Fruit fly (Drosophila melanogaster) whole organism, embryonic: ENCODE results near the gene CG42592.
A peak's percentile ranks its signal among the peaks of the same experiment; 100 is the strongest.

Source experiments
- ATbp ChIP-seq: fragments of 200-800 bp; sonication (Bioruptor generic); optimal IDR thresholded peaks from 2 replicates; lab custom pipeline; 2017; ENCODE audit warnings: missing biosample characterization, mild to moderate bottlenecking, missing genetic modification characterization, missing genetic modification reagents
- Bteb2 ChIP-seq: fragments of 200-800 bp; sonication (Bioruptor generic); optimal IDR thresholded peaks from 2 replicates; lab custom pipeline; 2016; ENCODE audit warnings: missing biosample characterization, missing genetic modification characterization
- C15 ChIP-seq: fragments of 200-800 bp; sonication (Bioruptor generic); IDR thresholded peaks from 3 replicates; pipeline ENCODE4 v1.3.6; 2022; ENCODE audit warnings: missing biosample characterization, missing genetic modification characterization
- CG10366 ChIP-seq: fragments of 200-800 bp; sonication (Bioruptor generic); IDR thresholded peaks from 2 replicates; pipeline ENCODE4 v1.3.6; 2022; ENCODE audit warnings: missing biosample characterization, missing genetic modification characterization
- CG10959 ChIP-seq: fragments of 200-800 bp; sonication (Bioruptor generic); IDR thresholded peaks from 2 replicates; pipeline ENCODE4 v1.3.6; 2022; ENCODE audit warnings: missing biosample characterization, missing genetic modification characterization
- CG10979 ChIP-seq: fragments of 200-800 bp; sonication (Bioruptor generic); optimal IDR thresholded peaks from 2 replicates; lab custom pipeline; 2018; ENCODE audit warnings: missing biosample characterization, mild to moderate bottlenecking, missing genetic modification characterization, moderate library complexity
- CG12104 ChIP-seq: fragments of 200-800 bp; sonication (Bioruptor generic); optimal IDR thresholded peaks from 3 replicates; lab custom pipeline; 2016; ENCODE audit warnings: missing biosample characterization, missing genetic modification characterization
- CG12155 ChIP-seq: fragments of 200-800 bp; sonication (Bioruptor generic); optimal IDR thresholded peaks from 3 replicates; lab custom pipeline; 2016; ENCODE audit warnings: missing biosample characterization, missing genetic modification characterization
- CG13296 ChIP-seq: fragments of 200-800 bp; sonication (Bioruptor generic); optimal IDR thresholded peaks from 3 replicates; lab custom pipeline; 2018; ENCODE audit warnings: missing biosample characterization, mild to moderate bottlenecking, missing genetic modification characterization
- CG15011 ChIP-seq: fragments of 200-800 bp; sonication (Bioruptor generic); optimal IDR thresholded peaks from 3 replicates; lab custom pipeline; 2018; ENCODE audit warnings: missing biosample characterization, mild to moderate bottlenecking, missing genetic modification characterization
- CG15073 ChIP-seq: fragments of 200-800 bp; sonication (Bioruptor generic); optimal IDR thresholded peaks from 2 replicates; lab custom pipeline; 2016; ENCODE audit warnings: missing biosample characterization, missing genetic modification characterization
- CG1529 ChIP-seq: fragments of 200-800 bp; sonication (Bioruptor generic); optimal IDR thresholded peaks from 3 replicates; lab custom pipeline; 2018; ENCODE audit warnings: missing biosample characterization, missing genetic modification characterization
- CG15696 ChIP-seq: fragments of 200-800 bp; sonication (Bioruptor generic); optimal IDR thresholded peaks from 2 replicates; lab custom pipeline; 2019; ENCODE audit warnings: missing biosample characterization, mild to moderate bottlenecking, missing genetic modification characterization, moderate library complexity
- CG18599 ChIP-seq: fragments of 200-800 bp; sonication (Bioruptor generic); optimal IDR thresholded peaks from 3 replicates; lab custom pipeline; 2017; ENCODE audit warnings: missing biosample characterization, missing genetic modification characterization, mild to moderate bottlenecking, moderate library complexity, missing genetic modification reagents
- CG2889 ChIP-seq: fragments of 200-800 bp; sonication (Bioruptor generic); IDR thresholded peaks from 3 replicates; pipeline ENCODE4 v1.3.6; 2022; ENCODE audit warnings: missing biosample characterization, missing genetic modification characterization
- CG31224 ChIP-seq: fragments of 200-800 bp; sonication (Bioruptor generic); IDR thresholded peaks from 2 replicates; pipeline ENCODE4 v1.3.6; 2022; ENCODE audit warnings: missing biosample characterization, missing genetic modification characterization
- CG33213 ChIP-seq: fragments of 200-800 bp; sonication (Bioruptor generic); optimal IDR thresholded peaks from 3 replicates; lab custom pipeline; 2016; ENCODE audit warnings: missing biosample characterization, missing genetic modification characterization
- CG34224 ChIP-seq: fragments of 200-800 bp; sonication (Bioruptor generic); IDR thresholded peaks from 3 replicates; pipeline ENCODE4 v1.3.6; 2022; ENCODE audit warnings: missing biosample characterization, missing genetic modification characterization; ENCODE audit not compliant: partially characterized antibody
- CG34422 ChIP-seq: fragments of 200-800 bp; sonication (Bioruptor generic); IDR thresholded peaks from 3 replicates; pipeline ENCODE4 v1.3.6; 2022; ENCODE audit warnings: missing biosample characterization, missing genetic modification characterization
- CG4404 ChIP-seq: fragments of 200-800 bp; sonication (Bioruptor generic); IDR thresholded peaks from 2 replicates; pipeline ENCODE4 v1.3.6; 2022; ENCODE audit warnings: missing biosample characterization, missing genetic modification characterization
- CG7556 ChIP-seq: fragments of 200-800 bp; sonication (Bioruptor generic); optimal IDR thresholded peaks from 2 replicates; lab custom pipeline; 2017; ENCODE audit warnings: missing biosample characterization, mild to moderate bottlenecking, missing genetic modification characterization
- CG8359 ChIP-seq: fragments of 200-800 bp; sonication (Bioruptor generic); optimal IDR thresholded peaks from 2 replicates; lab custom pipeline; 2017; ENCODE audit warnings: missing biosample characterization, mild to moderate bottlenecking, missing genetic modification characterization, borderline replicate concordance
- CkIIα-i1 ChIP-seq: fragments of 200-800 bp; sonication (Bioruptor generic); IDR thresholded peaks from 2 replicates; pipeline ENCODE4 v1.3.6; 2022; ENCODE audit warnings: missing biosample characterization, missing genetic modification characterization
- Dip2 ChIP-seq: fragments of 200-800 bp; sonication (Bioruptor generic); IDR thresholded peaks from 2 replicates; pipeline ENCODE4 v1.3.6; 2022; ENCODE audit warnings: missing biosample characterization, missing genetic modification characterization
- Fer2 ChIP-seq: fragments of 200-800 bp; sonication (Bioruptor generic); optimal IDR thresholded peaks from 2 replicates; lab custom pipeline; 2018; ENCODE audit warnings: missing biosample characterization, mild to moderate bottlenecking, missing genetic modification characterization, moderate library complexity
- Gsc ChIP-seq: fragments of 200-800 bp; sonication (Bioruptor generic); IDR thresholded peaks from 2 replicates; pipeline ENCODE4 v1.3.6; 2022; ENCODE audit warnings: missing biosample characterization, missing genetic modification characterization
- Hr51 ChIP-seq, 2 experiments: fragments of 200-800 bp; sonication (Bioruptor generic); optimal IDR thresholded peaks; 2 replicates in 1 of 2; 3 replicates in 1 of 2; lab custom pipeline; 2016 to 2018; ENCODE audit warnings: missing biosample characterization in 2 of 2, missing genetic modification characterization in 2 of 2, mild to moderate bottlenecking in 1 of 2, moderate library complexity in 1 of 2
- MTF-1 ChIP-seq: fragments of 200-800 bp; sonication (Bioruptor generic); optimal IDR thresholded peaks from 2 replicates; lab custom pipeline; 2018; ENCODE audit warnings: missing biosample characterization, mild to moderate bottlenecking, missing genetic modification characterization, borderline replicate concordance
- Spps ChIP-seq: fragments of 200-800 bp; sonication (Bioruptor generic); optimal IDR thresholded peaks from 2 replicates; lab custom pipeline; 2018; ENCODE audit warnings: missing biosample characterization, mild to moderate bottlenecking, missing genetic modification characterization
- Ssrp ChIP-seq: fragments of 200-800 bp; sonication (Bioruptor generic); optimal IDR thresholded peaks from 2 replicates; lab custom pipeline; 2018; ENCODE audit warnings: missing biosample characterization, mild to moderate bottlenecking, missing genetic modification characterization, moderate library complexity
- ara ChIP-seq: fragments of 200-800 bp; sonication (Bioruptor generic); IDR thresholded peaks from 2 replicates; pipeline ENCODE4 v1.3.6; 2022; ENCODE audit warnings: missing biosample characterization, missing genetic modification characterization
- bab2 ChIP-seq: fragments of 200-800 bp; sonication (Bioruptor generic); optimal IDR thresholded peaks from 2 replicates; lab custom pipeline; 2016; ENCODE audit warnings: missing biosample characterization, missing genetic modification characterization
- br ChIP-seq: fragments of >200 bp; optimal IDR thresholded peaks from 2 replicates; lab custom pipeline; 2017
- cwo ChIP-seq: fragments of 200-800 bp; sonication (Bioruptor generic); optimal IDR thresholded peaks from 3 replicates; lab custom pipeline; 2017; ENCODE audit warnings: missing biosample characterization, missing genetic modification characterization, mild to moderate bottlenecking, moderate library complexity, missing genetic modification reagents
- dm ChIP-seq: fragments of 200-800 bp; sonication (Bioruptor generic); optimal IDR thresholded peaks from 3 replicates; lab custom pipeline; 2016; ENCODE audit warnings: missing biosample characterization, missing genetic modification characterization
- dysf ChIP-seq: fragments of 200-800 bp; sonication (Bioruptor generic); IDR thresholded peaks from 3 replicates; pipeline ENCODE4 v1.3.6; 2022; ENCODE audit warnings: missing biosample characterization, missing genetic modification characterization
- en ChIP-seq: fragments of 200-800 bp; sonication (Bioruptor generic); optimal IDR thresholded peaks from 2 replicates; lab custom pipeline; 2016; ENCODE audit warnings: missing biosample characterization, missing genetic modification characterization
- esg ChIP-seq: fragments of 200-800 bp; sonication (Bioruptor generic); conservative IDR thresholded peaks from 2 replicates; pipeline ENCODE4 v1.3.6; 2022; ENCODE audit warnings: missing biosample characterization, missing genetic modification characterization
- eyg ChIP-seq: fragments of 200-800 bp; sonication (Bioruptor generic); optimal IDR thresholded peaks from 3 replicates; lab custom pipeline; 2016; ENCODE audit warnings: missing biosample characterization, missing genetic modification characterization
- mirr ChIP-seq: fragments of 200-800 bp; sonication (Bioruptor generic); optimal IDR thresholded peaks from 3 replicates; lab custom pipeline; 2018; ENCODE audit warnings: missing biosample characterization, mild to moderate bottlenecking, missing genetic modification characterization
- odd ChIP-seq: fragments of 200-800 bp; sonication (Bioruptor generic); optimal IDR thresholded peaks from 2 replicates; lab custom pipeline; 2017; ENCODE audit warnings: missing biosample characterization, mild to moderate bottlenecking, missing genetic modification characterization
- repo ChIP-seq: fragments of 200-800 bp; sonication (Bioruptor generic); optimal IDR thresholded peaks from 2 replicates; lab custom pipeline; 2016; ENCODE audit warnings: missing biosample characterization, missing genetic modification characterization
- row ChIP-seq: fragments of 200-800 bp; sonication (Bioruptor generic); IDR thresholded peaks from 3 replicates; pipeline ENCODE4 v1.3.6; 2022; ENCODE audit warnings: missing biosample characterization, missing genetic modification characterization
- schlank ChIP-seq: fragments of 200-800 bp; sonication (Bioruptor generic); optimal IDR thresholded peaks from 2 replicates; lab custom pipeline; 2018; ENCODE audit warnings: missing biosample characterization, mild to moderate bottlenecking, missing genetic modification characterization
- sens ChIP-seq: fragments of 200-800 bp; sonication (Bioruptor generic); peaks from one replicate; lab custom pipeline; 2016; ENCODE audit warnings: missing biosample characterization, missing genetic modification characterization
- sens-2 ChIP-seq: fragments of 200-800 bp; sonication (Bioruptor generic); IDR thresholded peaks from 2 replicates; pipeline ENCODE4 v1.3.6; 2022; ENCODE audit warnings: missing biosample characterization, missing genetic modification characterization
- sob ChIP-seq: fragments of 200-800 bp; sonication (Bioruptor generic); IDR thresholded peaks from 2 replicates; pipeline ENCODE4 v1.3.6; 2022; ENCODE audit warnings: missing biosample characterization, missing genetic modification characterization
- sr ChIP-seq: fragments of 200-800 bp; sonication (Bioruptor generic); IDR thresholded peaks from 3 replicates; pipeline ENCODE4 v1.3.6; 2022; ENCODE audit warnings: missing biosample characterization, missing genetic modification characterization
- tio ChIP-seq: fragments of 200-800 bp; sonication (Bioruptor generic); optimal IDR thresholded peaks from 2 replicates; lab custom pipeline; 2017; ENCODE audit warnings: missing biosample characterization, missing genetic modification characterization, inconsistent platforms
- zf30C ChIP-seq: fragments of 200-800 bp; sonication (Bioruptor generic); optimal IDR thresholded peaks from 3 replicates; lab custom pipeline; 2018; ENCODE audit warnings: missing biosample characterization, mild to moderate bottlenecking, missing genetic modification characterization

Gene CG42592

DNA sequence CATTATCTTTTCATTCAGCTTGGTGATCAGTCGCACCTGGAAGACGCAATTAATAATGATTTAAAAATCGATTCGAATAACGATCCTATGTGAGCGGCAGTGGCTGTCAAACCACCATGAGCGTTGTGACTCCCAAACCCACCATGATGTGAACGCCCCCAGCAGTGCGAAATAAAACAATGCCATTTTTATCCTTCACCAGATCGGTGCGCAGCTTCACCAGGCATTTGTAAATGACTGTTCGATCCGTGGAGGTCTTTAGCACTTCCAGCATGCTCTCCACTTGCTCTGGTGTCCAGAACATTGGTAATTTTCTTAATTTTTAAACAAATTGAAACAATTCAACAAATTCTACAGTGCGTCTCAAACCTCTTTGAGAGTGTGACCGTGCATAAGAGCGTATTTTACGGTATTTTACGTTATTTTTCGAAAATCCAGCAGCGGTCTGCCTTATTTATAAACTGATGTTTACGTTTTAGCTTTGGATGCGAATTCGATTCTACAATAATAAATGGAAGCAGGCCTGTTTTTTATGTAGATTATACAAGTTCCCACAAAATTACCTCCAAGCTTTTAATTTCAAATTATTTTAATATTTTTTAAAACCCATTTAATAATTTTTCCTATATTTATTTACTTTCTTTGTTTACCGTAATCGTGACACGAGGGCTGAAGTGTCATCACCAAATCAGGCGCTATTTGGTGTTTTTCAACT lies 37.0 kb downstream of the CG42592 start, which contains the start of the genes Rnb and Drice (continued):
- TF ChIP-seq CG7556 (GFP tag; lab: Kevin White, UChicago) (no peak), br (lab: Kevin White, UChicago) (no peak), CG12155 (GFP tag; lab: Kevin White, UChicago) (no peak), sens-2 (GFP tag; lab: Robert Waterston, UW) (no peak), mirr (peak; percentile 14), schlank (tag; lab: Kevin White, UChicago) (no peak), row (GFP tag; lab: Robert Waterston, UW) (peak; percentile 90), CG33213 (GFP tag; lab: Kevin White, UChicago) (no peak), dysf (GFP tag; lab: Robert Waterston, UW) (peak; percentile 53; the same call in 2 of the 3 replicates), CG31224 (GFP tag; lab: Robert Waterston, UW) (peak; percentile 43; the same call in 1 of the 2 replicates), CG13296 (no peak), sens (GFP tag; lab: Kevin White, UChicago) (peak; percentile 79), CG15073 (no peak), repo (GFP tag; lab: Kevin White, UChicago) (no peak), CG34224 (GFP tag; lab: Robert Waterston, UW) (peak; percentile 56; the same call in 2 of the 3 replicates), cwo (no peak), CG10366 (GFP tag; lab: Robert Waterston, UW) (peak; percentile 30; the same call in 1 of the 2 replicates), sr (GFP tag; lab: Robert Waterston, UW) (no peak), CG12104 (peak; percentile 64), CG15011 (GFP tag; lab: Kevin White, UChicago) (no peak), CG34422 (GFP tag; lab: Robert Waterston, UW) (no peak), Hr51 (GFP tag; optimal IDR thresholded peaks at IDR 0.05; lab: Kevin White, UChicago) (no peak), CG15696 (tag; lab: Kevin White, UChicago) (peak; percentile 84), dm (GFP tag; lab: Kevin White, UChicago) (no peak), esg (GFP tag; lab: Robert Waterston, UW) (no peak), Bteb2 (GFP tag; lab: Kevin White, UChicago) (no peak), Dip2 (no peak), Spps (peak; percentile 26), eyg (GFP tag; lab: Kevin White, UChicago) (no peak), tio (GFP tag; lab: Kevin White, UChicago) (no peak), CG10979 (tag; lab: Kevin White, UChicago) (peak; percentile 78), zf30C (GFP tag; lab: Kevin White, UChicago) (no peak), CG10959 (0 out of 2 replicates have a peak, but pooled peaks have one; percentile 6), CkIIα-i1 (GFP tag; lab: Robert Waterston, UW) (no peak), ATbp (GFP tag; lab: Kevin White, UChicago) (no peak), CG18599 (GFP tag; lab: Kevin White, UChicago) (no peak), CG1529 (GFP tag; lab: Kevin White, UChicago) (no peak), bab2 (peak; percentile 18), ara (GFP tag; lab: Robert Waterston, UW) (peak; percentile 15; the same call in 1 of the 2 replicates), MTF-1 (GFP tag; lab: Kevin White, UChicago) (no peak), en (GFP tag; lab: Kevin White, UChicago) (no peak), Ssrp (tag; lab: Kevin White, UChicago) (peak; percentile 18), odd (GFP tag; lab: Kevin White, UChicago) (no peak), Fer2 (tag; lab: Kevin White, UChicago) (peak; percentile 12), CG4404 (GFP tag; lab: Robert Waterston, UW) (no peak), CG2889 (no peak), C15 (GFP tag; lab: Robert Waterston, UW) (no peak), CG8359 (peak; percentile 2), Gsc (GFP tag; lab: Robert Waterston, UW) (no peak), sob (GFP tag; lab: Robert Waterston, UW) (peak; percentile 70)
